Worm (Caenorhabditis elegans) whole organism, L3 larva: ENCODE results near the gene F25H9.7.
A peak's percentile ranks its signal among the peaks of the same experiment; 100 is the strongest.

Experiments
- ZK546.5 ChIP-seq: sonication (generic microtip); optimal IDR thresholded peaks from 2 replicates; lab custom pipeline; 2017; ENCODE audit warnings: missing biosample characterization, missing genetic modification characterization
- ceh-28 ChIP-seq: fragments of 150-350 bp; optimal IDR thresholded peaks from 2 replicates; lab custom pipeline; 2014; ENCODE audit warnings: missing biosample characterization, missing genetic modification reagents, missing genetic modification characterization
- elt-2 ChIP-seq: sonication (generic microtip); optimal IDR thresholded peaks from 2 replicates; lab custom pipeline; 2016; ENCODE audit warnings: missing genetic modification reagents, mild to moderate bottlenecking, missing genetic modification characterization, missing compliant biosample characterization
- elt-3 ChIP-seq, 3 experiments: fragments of 150-350 bp in 1 of 3; sonication (generic microtip) in 2 of 3; optimal IDR thresholded peaks; 2 replicates in 2 of 3; 4 replicates in 1 of 3; lab custom pipeline; 2014 to 2017; ENCODE audit warnings: missing biosample characterization in 3 of 3, missing genetic modification characterization in 3 of 3
- hmg-11 ChIP-seq: sonication (generic microtip); optimal IDR thresholded peaks from 2 replicates; lab custom pipeline; 2016; ENCODE audit warnings: missing genetic modification characterization, missing compliant biosample characterization
- lin-15B ChIP-seq: fragments of 150-350 bp; optimal IDR thresholded peaks from 2 replicates; lab custom pipeline; 2014; ENCODE audit warnings: missing biosample characterization, missing genetic modification characterization
- mdl-1 ChIP-seq: fragments of 150-350 bp; optimal IDR thresholded peaks from 2 replicates; lab custom pipeline; 2014; ENCODE audit warnings: missing biosample characterization, missing genetic modification characterization
- tbx-2 ChIP-seq: sonication (generic microtip); optimal IDR thresholded peaks from 2 replicates; lab custom pipeline; 2016; ENCODE audit warnings: mild to moderate bottlenecking, missing genetic modification characterization, missing compliant biosample characterization
- unc-62 ChIP-seq: fragments of 150-350 bp; sonication (generic microtip); optimal IDR thresholded peaks from 4 replicates; lab custom pipeline; 2014; ENCODE audit warnings: missing biosample characterization, missing genetic modification reagents, missing genetic modification characterization

DNA sequence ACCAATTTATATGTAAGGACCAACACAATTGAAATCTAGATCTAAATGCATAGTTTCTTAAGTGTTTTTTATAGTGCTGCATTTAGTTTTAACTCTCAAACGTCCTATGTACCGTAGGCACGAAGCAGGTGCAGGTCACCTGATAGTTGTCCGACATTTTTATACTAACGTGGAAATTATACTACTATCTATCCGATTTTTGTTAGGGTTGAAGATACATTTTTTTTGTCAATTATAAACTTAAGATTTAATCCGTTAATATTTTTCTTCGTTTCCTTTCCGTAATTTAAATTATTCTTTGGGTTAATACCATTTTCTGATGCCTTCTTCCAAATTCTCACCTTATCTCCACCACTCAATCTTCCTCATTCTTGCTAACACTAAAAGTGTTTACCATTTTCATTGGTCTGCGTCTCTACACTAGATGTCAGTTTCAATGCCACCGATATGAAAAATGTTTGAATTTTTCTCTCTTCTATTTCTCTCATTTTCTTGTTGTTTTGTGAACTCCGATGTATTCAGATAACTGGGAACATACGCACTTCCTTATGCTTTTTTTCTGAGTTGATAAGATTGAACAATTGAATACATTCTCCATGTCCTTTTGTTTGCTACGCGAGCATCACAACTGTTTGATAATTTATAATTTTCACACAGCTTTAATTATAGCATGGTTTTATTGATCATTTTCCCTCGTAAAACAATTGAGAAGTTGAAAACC is 22.8 kb upstream of the F25H9.7 start, which contains the start of gene Y2H9A.4:
- TF ChIP-seq tbx-2 (tag; lab: Kevin White, UChicago) (no peak), hmg-11 (no peak), lin-15B (no peak), elt-3 (tag; optimal IDR thresholded peaks at IDR 0.05; lab: Kevin White, UChicago) (no peak), elt-2 (peak; percentile 54), unc-62 (GFP tag; lab: Kevin White, UChicago) (no peak), ceh-28 (tag; lab: Kevin White, UChicago) (no peak), ZK546.5 (tag; lab: Kevin White, UChicago) (no peak), mdl-1 (tag; lab: Kevin White, UChicago) (no peak)
